Fruit fly (Drosophila melanogaster): ENCODE data around the gene CG13962.

The CG13962 gene

DNA sequence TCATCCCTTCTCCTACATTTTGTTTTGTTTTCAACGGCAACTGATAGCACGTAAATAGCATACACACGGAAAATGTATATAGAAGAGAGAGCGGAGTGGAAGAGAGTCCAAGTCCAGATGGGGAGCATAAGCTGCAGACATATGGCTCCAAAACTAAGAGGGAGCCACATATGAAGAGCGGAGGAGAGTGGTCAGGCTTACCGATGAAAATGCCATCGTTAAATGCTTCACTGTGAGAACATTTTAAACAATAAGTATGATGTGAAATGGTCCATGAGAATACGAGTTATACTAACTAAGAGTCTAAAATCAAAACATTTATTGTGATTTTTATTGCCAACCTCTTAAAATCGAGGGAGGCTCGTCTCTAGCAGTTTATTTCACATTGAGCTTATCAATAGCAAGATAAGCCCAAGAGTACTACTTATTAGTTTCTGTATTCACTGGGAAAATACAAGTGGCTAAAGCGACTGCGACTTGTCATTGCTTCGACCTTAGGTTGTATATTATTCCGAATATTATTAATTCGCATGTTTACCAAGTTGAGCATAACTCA, 49.7 kb downstream of the CG13962 start:
- TF ChIP-seq Rel (GFP tag; optimal IDR thresholded peaks at IDR 0.05) (no peak), Rel (tag; optimal IDR thresholded peaks at IDR 0.05) (no peak), dl (GFP tag; optimal IDR thresholded peaks at IDR 0.05; ENCODE audit: insufficient read depth in 1 of 2, partially characterized antibody in 2 of 2) (peak; percentile 0 to 77), Dif (GFP tag; optimal IDR thresholded peaks at IDR 0.05; ENCODE audit: partially characterized antibody) (peak; percentile 83), Mio (GFP tag; optimal IDR thresholded peaks at IDR 0.05) (no peak), Hr78 (GFP tag; optimal IDR thresholded peaks at IDR 0.05) (no peak)

DNA sequence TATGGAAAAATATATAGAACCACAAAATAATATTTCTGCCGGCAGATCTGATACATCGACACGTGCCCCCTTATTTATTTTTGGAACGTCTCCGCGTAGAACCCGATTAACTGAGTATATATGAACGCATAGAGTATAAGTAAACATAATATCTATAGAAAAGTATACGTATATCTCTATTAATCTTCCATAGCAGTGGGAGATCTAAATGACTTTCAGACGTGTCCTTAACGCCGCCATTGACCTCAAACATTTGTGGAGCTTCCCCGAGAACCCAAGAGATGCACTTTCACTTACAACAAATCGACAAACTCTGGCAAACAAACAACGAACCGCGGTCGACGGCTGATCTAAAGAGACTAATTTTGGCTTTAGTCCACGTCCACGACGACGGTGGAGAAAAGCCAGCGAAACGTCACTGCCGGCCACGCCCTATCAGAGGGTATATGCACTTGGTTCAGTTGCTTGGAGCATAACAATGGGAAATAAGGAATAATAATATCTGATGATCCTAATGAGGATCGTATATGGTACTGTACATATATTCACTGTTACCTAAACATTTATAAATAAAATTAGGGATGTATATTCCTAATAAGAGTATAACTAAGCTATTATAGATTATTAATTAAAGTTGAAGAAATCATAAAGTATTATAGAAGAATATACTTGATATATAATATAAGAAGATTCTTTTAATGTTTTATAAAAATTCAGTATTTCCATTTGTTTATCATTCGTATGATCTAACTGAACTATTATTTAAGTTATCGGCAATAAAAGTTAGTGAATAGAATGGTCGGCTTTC, 50.4 kb downstream of the CG13962 start, which contains the start of gene fbp:
Gene fbp, minus strand, starts transcription at position 364 of the 808 bp plus-strand sequence.
- no peak for TF ChIP-seq Myc (optimal IDR thresholded peaks at IDR 0.05)
- no peak for TF ChIP-seq Abd-B (GFP tag; optimal IDR thresholded peaks at IDR 0.05)
- peak; percentile 82 for TF ChIP-seq Sp1 (GFP tag; optimal IDR thresholded peaks at IDR 0.05)
- TF ChIP-seq Dif (GFP tag; optimal IDR thresholded peaks at IDR 0.05; ENCODE audit: partially characterized antibody), result no peak
- no peak for TF ChIP-seq Jra (GFP tag; optimal IDR thresholded peaks at IDR 0.05)
- no peak for TF ChIP-seq br (GFP tag; optimal IDR thresholded peaks at IDR 0.05)
- peak in 1 of 2 experiments; percentile 3 for TF ChIP-seq dl (GFP tag; optimal IDR thresholded peaks at IDR 0.05; ENCODE audit: insufficient read depth in 1 of 2, partially characterized antibody in 2 of 2)
- no peak for TF ChIP-seq usp (GFP tag; optimal IDR thresholded peaks at IDR 0.05)
- peak; percentile 45 for TF ChIP-seq h (GFP tag; optimal IDR thresholded peaks at IDR 0.05)
- TF ChIP-seq lola (GFP tag; optimal IDR thresholded peaks at IDR 0.05), result no peak
- no peak for TF ChIP-seq N (GFP tag; optimal IDR thresholded peaks at IDR 0.05)
- peak; percentile 31 for TF ChIP-seq Hnf4 (GFP tag; optimal IDR thresholded peaks at IDR 0.05)
- TF ChIP-seq Mio (GFP tag; optimal IDR thresholded peaks at IDR 0.05), result no peak
- TF ChIP-seq fru (GFP tag; optimal IDR thresholded peaks at IDR 0.05), result peak; percentile 27
- TF ChIP-seq Hr78 (GFP tag; optimal IDR thresholded peaks at IDR 0.05), result no peak
- no peak for TF ChIP-seq dsf (GFP tag; optimal IDR thresholded peaks at IDR 0.05; ENCODE audit: borderline replicate concordance)
- TF ChIP-seq rgr (GFP tag; optimal IDR thresholded peaks at IDR 0.05), result peak; percentile 71
- TF ChIP-seq Hr83 (GFP tag; optimal IDR thresholded peaks at IDR 0.05; ENCODE audit: poor library complexity, severe bottlenecking), result peak; percentile 49
- TF ChIP-seq pan (optimal IDR thresholded peaks at IDR 0.05), result no peak
- no peak for TF ChIP-seq brk (GFP tag; optimal IDR thresholded peaks at IDR 0.05)
- TF ChIP-seq Rel (GFP tag; optimal IDR thresholded peaks at IDR 0.05), result no peak
- peak; percentile 46 for TF ChIP-seq Rel (tag; optimal IDR thresholded peaks at IDR 0.05)
- no peak for TF ChIP-seq CG32264 (GFP tag; optimal IDR thresholded peaks at IDR 0.05)
- TF ChIP-seq HLH106 (tag; optimal IDR thresholded peaks at IDR 0.05), result peak; percentile 72
- TF ChIP-seq tai (GFP tag; optimal IDR thresholded peaks at IDR 0.05), result no peak
- no peak for TF ChIP-seq Vsx2 (GFP tag; optimal IDR thresholded peaks at IDR 0.05; ENCODE audit: partially characterized antibody)
- peak; percentile 39 for TF ChIP-seq sv (GFP tag; optimal IDR thresholded peaks at IDR 0.05)
- peak; percentile 71 for TF ChIP-seq OdsH (GFP tag; optimal IDR thresholded peaks at IDR 0.05)
- TF ChIP-seq sage (GFP tag; optimal IDR thresholded peaks at IDR 0.05), result no peak
- peak; percentile 16 for TF ChIP-seq ey (GFP tag; optimal IDR thresholded peaks at IDR 0.05)
- peak; percentile 53 for TF ChIP-seq woc (GFP tag; optimal IDR thresholded peaks at IDR 0.05)
- no peak for TF ChIP-seq CrebA (GFP tag; optimal IDR thresholded peaks at IDR 0.05; ENCODE audit: borderline replicate concordance)
- peak; percentile 74 for TF ChIP-seq dmrt93B (GFP tag; optimal IDR thresholded peaks at IDR 0.05)
- peak; percentile 79 for TF ChIP-seq psq (GFP tag; optimal IDR thresholded peaks at IDR 0.05)
- TF ChIP-seq foxo (GFP tag; optimal IDR thresholded peaks at IDR 0.05), result peak in 1 of 2 experiments; percentile 78
- TF ChIP-seq jim (GFP tag; optimal IDR thresholded peaks at IDR 0.05), result peak; percentile 54

Data from whole organism, wandering third instar larva.